Worm (Caenorhabditis elegans) whole organism, early embryonic: ENCODE results near the gene cpt-4.

Experiments
- aly-1 ChIP-seq: sonication (generic microtip); optimal IDR thresholded peaks from 2 replicates; lab custom pipeline; 2016; ENCODE audit warnings: missing genetic modification characterization, missing compliant biosample characterization
- ama-1 ChIP-seq: fragments of 150-350 bp; optimal IDR thresholded peaks from 2 replicates; lab custom pipeline; 2014
- ceh-13 ChIP-seq: fragments of 200-800 bp; sonication (Bioruptor generic); optimal IDR thresholded peaks from 2 replicates; lab custom pipeline; 2018; ENCODE audit warnings: mild to moderate bottlenecking, missing genetic modification characterization, missing compliant biosample characterization

DNA sequence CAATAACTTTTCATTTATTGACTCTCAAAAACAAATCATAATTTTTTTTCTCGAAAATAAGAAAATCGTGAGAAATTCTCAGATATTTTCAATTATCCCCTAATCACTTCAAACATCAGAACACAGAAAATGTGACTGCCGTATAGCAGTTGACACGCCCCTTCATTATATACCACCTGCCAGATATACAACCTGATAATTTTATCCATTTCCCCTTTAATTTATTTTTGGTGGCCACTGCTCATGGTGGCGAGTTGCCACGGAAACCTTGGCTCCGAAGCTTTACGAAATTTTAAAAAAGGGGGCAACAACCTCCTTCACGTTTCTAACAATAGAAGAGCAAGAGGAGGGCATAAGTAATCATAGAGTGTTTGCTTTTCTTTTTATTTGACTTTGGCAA is 10.8 kb downstream of the cpt-4 start:
- TF ChIP-seq aly-1 (tag; lab: Kevin White, UChicago), result no peak
- no peak for TF ChIP-seq ama-1
- TF ChIP-seq ceh-13 (GFP tag; lab: Kevin White, UChicago), result no peak
